Worm (Caenorhabditis elegans): ENCODE results near the gene Y110A2AL.9.

DNA sequence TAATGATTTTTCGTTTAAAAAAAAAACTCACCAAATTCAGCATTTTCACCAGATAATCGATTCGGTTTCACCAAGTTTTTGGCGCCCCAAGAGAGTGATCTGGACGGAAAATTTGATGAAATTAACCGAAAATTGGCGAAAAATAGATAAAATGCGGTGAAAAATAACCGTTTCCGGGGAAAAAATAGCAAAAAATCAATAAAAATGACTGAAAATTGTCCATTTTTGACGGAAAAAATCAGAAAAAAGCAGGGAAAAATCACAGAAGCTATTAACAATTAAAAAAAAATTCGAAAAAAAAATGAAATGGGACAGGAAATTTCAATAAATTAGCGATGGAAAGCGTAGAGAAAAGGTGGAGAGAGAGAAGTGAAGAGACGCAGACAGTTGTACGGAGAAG, 47.1 kb upstream of the Y110A2AL.9 start, which contains the start of gene ubc-15:
- TF ChIP-seq lin-32 (GFP tag; optimal IDR thresholded peaks at IDR 0.05) (no peak), mab-5 (tag; optimal IDR thresholded peaks at IDR 0.05) (no peak), ztf-11 (tag; optimal IDR thresholded peaks at IDR 0.05) (no peak), lin-13 (tag; optimal IDR thresholded peaks at IDR 0.05) (no peak), elt-3 (tag; optimal IDR thresholded peaks at IDR 0.05) (no peak), nhr-28 (tag; optimal IDR thresholded peaks at IDR 0.05) (no peak), blmp-1 (tag; optimal IDR thresholded peaks at IDR 0.05) (no peak), snpc-4 (tag; optimal IDR thresholded peaks at IDR 0.05) (no peak), unc-39 (tag; optimal IDR thresholded peaks at IDR 0.05) (no peak), nhr-2 (tag; optimal IDR thresholded peaks at IDR 0.05) (no peak), unc-62 (GFP tag; optimal IDR thresholded peaks at IDR 0.05) (no peak), ham-2 (GFP tag; optimal IDR thresholded peaks at IDR 0.05) (no peak), nhr-76 (tag; optimal IDR thresholded peaks at IDR 0.05) (no peak)
